Worm (Caenorhabditis elegans) whole organism, late embryonic: ENCODE data around the gene gcsh-1.
A peak's percentile ranks its signal among the peaks of the same experiment; 100 is the strongest.

Experiments
- C08G9.2 ChIP-seq: sonication (generic microtip); optimal IDR thresholded peaks from 2 replicates; lab custom pipeline; 2016; ENCODE audit warnings: mild to moderate bottlenecking, missing genetic modification characterization, moderate library complexity, missing compliant biosample characterization
- C38D4.7 ChIP-seq: fragments of 200-800 bp; sonication (Bioruptor generic); optimal IDR thresholded peaks from 2 replicates; lab custom pipeline; 2018; ENCODE audit warnings: mild to moderate bottlenecking, missing genetic modification characterization, moderate library complexity, missing compliant biosample characterization
- F13H6.1 ChIP-seq: sonication (generic microtip); optimal IDR thresholded peaks from 2 replicates; lab custom pipeline; 2016; ENCODE audit warnings: missing genetic modification characterization, missing compliant biosample characterization
- T23F11.4 ChIP-seq: fragments of 200-800 bp; sonication (Bioruptor generic); optimal IDR thresholded peaks from 2 replicates; lab custom pipeline; 2018; ENCODE audit warnings: mild to moderate bottlenecking, missing genetic modification characterization, missing compliant biosample characterization
- ahr-1 ChIP-seq: sonication (generic microtip); optimal IDR thresholded peaks from 2 replicates; lab custom pipeline; 2016; ENCODE audit warnings: missing genetic modification characterization, missing compliant biosample characterization
- ceh-14 ChIP-seq: sonication (generic microtip); optimal IDR thresholded peaks from 2 replicates; lab custom pipeline; 2016; ENCODE audit warnings: missing genotype, missing genetic modification characterization, missing compliant biosample characterization
- ceh-18 ChIP-seq: sonication (generic microtip); optimal IDR thresholded peaks from 2 replicates; lab custom pipeline; 2016; ENCODE audit warnings: missing genetic modification characterization, missing compliant biosample characterization
- ceh-2 ChIP-seq: sonication (generic microtip); optimal IDR thresholded peaks from 2 replicates; lab custom pipeline; 2016; ENCODE audit warnings: missing genotype, missing genetic modification characterization, missing compliant biosample characterization
- ceh-22 ChIP-seq: sonication (generic microtip); optimal IDR thresholded peaks from 2 replicates; lab custom pipeline; 2017; ENCODE audit warnings: missing biosample characterization, missing genetic modification characterization
- ceh-24 ChIP-seq: sonication (generic microtip); optimal IDR thresholded peaks from 2 replicates; lab custom pipeline; 2016; ENCODE audit warnings: mild to moderate bottlenecking, missing genetic modification characterization, missing compliant biosample characterization
- ceh-30 ChIP-seq: fragments of 150-350 bp; optimal IDR thresholded peaks from 2 replicates; lab custom pipeline; 2014; ENCODE audit warnings: missing biosample characterization, missing genetic modification characterization
- ceh-31 ChIP-seq: sonication (generic microtip); optimal IDR thresholded peaks from 2 replicates; lab custom pipeline; 2016; ENCODE audit warnings: missing genetic modification characterization, missing compliant biosample characterization
- ceh-45 ChIP-seq: fragments of 200-800 bp; sonication (Bioruptor generic); IDR thresholded peaks from 2 replicates; pipeline ENCODE4 v1.3.6; 2022; ENCODE audit warnings: missing genetic modification reagents, missing genetic modification characterization, missing compliant biosample characterization
- ceh-48 ChIP-seq: sonication (generic microtip); optimal IDR thresholded peaks from 2 replicates; lab custom pipeline; 2016; ENCODE audit warnings: missing genetic modification characterization, inconsistent platforms, missing compliant biosample characterization
- ceh-6 ChIP-seq: fragments of 200-800 bp; sonication (Bioruptor generic); optimal IDR thresholded peaks from 2 replicates; lab custom pipeline; 2018; ENCODE audit warnings: mild to moderate bottlenecking, missing genetic modification characterization, missing compliant biosample characterization
- dve-1 ChIP-seq: sonication (generic microtip); optimal IDR thresholded peaks from 2 replicates; lab custom pipeline; 2017; ENCODE audit warnings: antibody characterized with exemption, mild to moderate bottlenecking, missing genetic modification characterization, missing compliant biosample characterization
- elt-2 ChIP-seq: sonication (generic microtip); optimal IDR thresholded peaks from 2 replicates; lab custom pipeline; 2016; ENCODE audit warnings: missing genetic modification reagents, missing genetic modification characterization, missing compliant biosample characterization
- elt-4 ChIP-seq: sonication (generic microtip); optimal IDR thresholded peaks from 2 replicates; lab custom pipeline; 2016; ENCODE audit warnings: missing genetic modification characterization, missing compliant biosample characterization
- fkh-6 ChIP-seq: sonication (generic microtip); optimal IDR thresholded peaks from 2 replicates; lab custom pipeline; 2016; ENCODE audit warnings: missing genetic modification characterization, missing compliant biosample characterization
- hlh-13 ChIP-seq: fragments of 200-800 bp; sonication (Bioruptor generic); optimal IDR thresholded peaks from 2 replicates; lab custom pipeline; 2018; ENCODE audit warnings: mild to moderate bottlenecking, missing genetic modification characterization, missing compliant biosample characterization
- madf-2 ChIP-seq: sonication (generic microtip); optimal IDR thresholded peaks from 2 replicates; lab custom pipeline; 2017; ENCODE audit warnings: missing genetic modification characterization, missing compliant biosample characterization
- mec-3 ChIP-seq: sonication (generic microtip); optimal IDR thresholded peaks from 2 replicates; lab custom pipeline; 2016; ENCODE audit warnings: borderline replicate concordance, missing genetic modification characterization, missing compliant biosample characterization
- nfya-1 ChIP-seq: sonication (generic microtip); optimal IDR thresholded peaks from 2 replicates; lab custom pipeline; 2017; ENCODE audit warnings: missing genetic modification characterization, mild to moderate bottlenecking, missing compliant biosample characterization, antibody characterized with exemption, moderate library complexity
- nhr-11 ChIP-seq: fragments of 150-350 bp; optimal IDR thresholded peaks from 2 replicates; lab custom pipeline; 2014; ENCODE audit warnings: missing biosample characterization, missing genetic modification characterization
- npax-4 ChIP-seq: sonication (generic microtip); optimal IDR thresholded peaks from 2 replicates; lab custom pipeline; 2016; ENCODE audit warnings: missing genetic modification characterization, missing compliant biosample characterization
- pag-3 ChIP-seq: sonication (generic microtip); optimal IDR thresholded peaks from 2 replicates; lab custom pipeline; 2016; ENCODE audit warnings: missing compliant biosample characterization, missing genetic modification characterization, borderline replicate concordance
- pax-1 ChIP-seq: fragments of 150-350 bp; optimal IDR thresholded peaks from 2 replicates; lab custom pipeline; 2014; ENCODE audit warnings: missing biosample characterization, missing genetic modification characterization
- pha-2 ChIP-seq: sonication (generic microtip); optimal IDR thresholded peaks from 2 replicates; lab custom pipeline; 2017; ENCODE audit warnings: mild to moderate bottlenecking, missing genetic modification characterization, missing compliant biosample characterization
- pha-4 ChIP-seq: fragments of 150-350 bp; optimal IDR thresholded peaks from 2 replicates; lab custom pipeline; 2018; ENCODE audit warnings: missing biosample characterization, missing genetic modification reagents, missing genetic modification characterization
- pqm-1 ChIP-seq: sonication (generic microtip); optimal IDR thresholded peaks from 2 replicates; lab custom pipeline; 2016; ENCODE audit warnings: missing genetic modification characterization, missing compliant biosample characterization
- pros-1 ChIP-seq: fragments of 150-350 bp; optimal IDR thresholded peaks from 2 replicates; lab custom pipeline; 2014; ENCODE audit warnings: missing biosample characterization, missing genetic modification reagents, missing genetic modification characterization
- ref-2 ChIP-seq: sonication (generic microtip); optimal IDR thresholded peaks from 2 replicates; lab custom pipeline; 2016; ENCODE audit warnings: missing genetic modification characterization, missing compliant biosample characterization
- sdc-2 ChIP-seq: sonication (generic microtip); optimal IDR thresholded peaks from 2 replicates; lab custom pipeline; 2016; ENCODE audit warnings: missing genotype, missing genetic modification characterization, missing compliant biosample characterization
- sox-2 ChIP-seq: fragments of 200-800 bp; sonication (Bioruptor generic); IDR thresholded peaks from 2 replicates; pipeline ENCODE4 v1.3.6; 2022; ENCODE audit warnings: missing genetic modification reagents, missing genetic modification characterization, missing compliant biosample characterization
- syd-9 ChIP-seq: sonication (generic microtip); optimal IDR thresholded peaks from 2 replicates; lab custom pipeline; 2016; ENCODE audit warnings: mild to moderate bottlenecking, missing genetic modification characterization, moderate library complexity, missing compliant biosample characterization
- tbx-2 ChIP-seq: sonication (generic microtip); optimal IDR thresholded peaks from 2 replicates; lab custom pipeline; 2016; ENCODE audit warnings: missing genetic modification characterization, missing compliant biosample characterization
- ttx-3 ChIP-seq: sonication (generic microtip); optimal IDR thresholded peaks from 2 replicates; lab custom pipeline; 2016; ENCODE audit warnings: missing genetic modification reagents, missing genetic modification characterization, missing compliant biosample characterization
- unc-3 ChIP-seq, 2 experiments: fragments of 200-800 bp in 1 of 2; sonication (Bioruptor generic) in 1 of 2; sonication (generic microtip) in 1 of 2; conservative IDR thresholded peaks in 1 of 2; optimal IDR thresholded peaks in 1 of 2; 2 replicates each; pipeline versions ENCODE4 v1.3.6 to Lab custom; 2016 to 2022; ENCODE audit warnings: missing compliant biosample characterization in 2 of 2, missing genetic modification characterization in 2 of 2, missing genetic modification reagents in 1 of 2
- unc-42 ChIP-seq: sonication (generic microtip); optimal IDR thresholded peaks from 2 replicates; lab custom pipeline; 2016; ENCODE audit warnings: missing genotype, missing genetic modification characterization, missing compliant biosample characterization
- unc-55 ChIP-seq: sonication (generic microtip); optimal IDR thresholded peaks from 2 replicates; lab custom pipeline; 2017; ENCODE audit warnings: missing biosample characterization, missing genetic modification reagents, missing genetic modification characterization
- unc-86 ChIP-seq: sonication (generic microtip); optimal IDR thresholded peaks from 2 replicates; lab custom pipeline; 2016; ENCODE audit warnings: missing genetic modification characterization, missing compliant biosample characterization
- ztf-16 ChIP-seq: sonication (generic microtip); optimal IDR thresholded peaks from 2 replicates; lab custom pipeline; 2017; ENCODE audit warnings: missing genetic modification characterization, missing compliant biosample characterization

gcsh-1 gene

DNA sequence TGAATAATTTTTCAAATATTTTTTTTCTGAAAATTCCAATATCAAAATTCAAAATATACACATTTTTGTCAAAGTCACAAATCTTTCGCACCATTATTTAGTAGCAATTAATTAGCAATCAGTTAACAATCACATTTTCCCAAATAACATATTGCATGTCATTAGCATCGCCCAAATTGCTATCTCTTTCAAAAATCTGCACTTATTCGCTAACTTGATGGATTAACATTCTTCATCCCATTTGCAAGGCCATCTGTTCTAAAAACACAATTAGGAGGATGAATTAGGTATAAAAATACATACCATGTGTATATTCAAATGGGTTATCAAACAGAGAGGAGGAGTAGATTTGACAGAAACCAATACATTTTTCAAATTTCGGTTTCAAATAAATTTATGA, 27.5 kb downstream of the gcsh-1 start:
- no peak for TF ChIP-seq ceh-48
- peak; percentile 49 for TF ChIP-seq unc-42 (tag; lab: Kevin White, UChicago)
- TF ChIP-seq ref-2, result no peak
- TF ChIP-seq pag-3 (tag; lab: Kevin White, UChicago), result no peak

DNA sequence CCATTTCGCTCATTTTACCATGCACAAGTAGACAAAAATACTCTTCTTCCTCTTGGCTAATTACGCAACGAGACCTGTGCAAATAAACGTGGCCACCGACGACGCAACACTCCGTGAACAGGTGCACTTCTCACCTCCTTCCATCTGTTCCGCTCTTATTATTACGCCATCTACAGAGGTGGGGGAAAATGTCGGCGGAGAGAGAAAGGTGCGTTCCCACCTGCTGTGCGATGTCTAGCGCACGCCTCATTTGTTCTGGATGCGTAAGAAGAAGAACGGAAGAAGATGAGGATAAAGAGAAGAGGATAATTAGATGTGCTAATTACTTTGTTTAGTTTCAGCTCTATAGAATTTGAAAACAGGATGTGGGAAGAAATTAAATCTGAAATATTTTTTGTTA, 28.4 kb downstream of the gcsh-1 start:
- TF ChIP-seq ceh-30 (tag; lab: Kevin White, UChicago) (no peak), nfya-1 (tag; lab: Kevin White, UChicago) (peak; percentile 28), ztf-16 (tag; lab: Kevin White, UChicago) (peak; percentile 11), ref-2 (peak; percentile 84), elt-2 (tag; lab: Kevin White, UChicago) (peak; percentile 7), ceh-31 (tag; lab: Kevin White, UChicago) (peak; percentile 76), ceh-22 (tag; lab: Kevin White, UChicago) (no peak), sdc-2 (peak; percentile 61), unc-3 (GFP tag; conservative IDR thresholded peaks at IDR 0.05; lab: Robert Waterston, UW) (no peak), unc-3 (tag; optimal IDR thresholded peaks at IDR 0.05; lab: Kevin White, UChicago) (no peak), tbx-2 (tag; lab: Kevin White, UChicago) (peak; percentile 94), sox-2 (0 out of 2 replicates have a peak, but pooled peaks have one; percentile 7)

- TF ChIP-seq syd-9 (tag; lab: Kevin White, UChicago) (no peak), elt-2 (tag; lab: Kevin White, UChicago) (no peak), pha-2 (no peak), ceh-31 (tag; lab: Kevin White, UChicago) (no peak), ceh-24 (tag; lab: Kevin White, UChicago) (no peak), ref-2 (no peak), sdc-2 (no peak), ceh-6 (GFP tag; lab: Kevin White, UChicago) (no peak), npax-4 (tag; lab: Kevin White, UChicago) (no peak), pros-1 (no peak), hlh-13 (no peak), C38D4.7 (GFP tag; lab: Kevin White, UChicago) (no peak), elt-4 (tag; lab: Kevin White, UChicago) (no peak), ceh-2 (no peak), ceh-45 (GFP tag; lab: Robert Waterston, UW) (no peak)
Observed at ce11 chrX:14484827-14485226, 30.0 kb downstream of the gcsh-1 start, which contains the start of gene M163.8. Gene M163.8, plus strand, starts transcription at chrX:14485127.

DNA sequence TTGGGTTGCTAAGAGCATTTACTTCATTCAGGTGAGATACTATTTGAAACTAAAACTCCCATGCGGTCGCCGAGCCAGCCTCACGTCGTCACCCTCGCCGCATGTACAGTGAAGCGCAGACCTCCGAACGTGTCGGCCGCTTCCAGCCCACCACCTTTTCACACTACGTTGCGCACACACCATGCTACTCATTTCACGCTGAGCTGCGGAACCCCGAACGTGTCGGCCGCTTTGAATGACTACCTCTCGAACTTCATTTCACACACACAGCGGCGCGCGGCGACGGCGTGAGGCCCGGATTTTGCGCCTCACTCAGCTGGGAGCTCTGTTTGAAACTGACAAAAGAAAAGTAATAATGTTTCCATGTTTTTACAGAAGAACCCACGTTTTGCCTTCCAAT, 33.2 kb downstream of the gcsh-1 start:
- TF ChIP-seq sdc-2 (no peak), ceh-6 (GFP tag; lab: Kevin White, UChicago) (no peak), nfya-1 (tag; lab: Kevin White, UChicago) (no peak), unc-55 (GFP tag; lab: Kevin White, UChicago) (no peak), ttx-3 (no peak), T23F11.4 (GFP tag; lab: Kevin White, UChicago) (no peak), unc-3 (GFP tag; conservative IDR thresholded peaks at IDR 0.05; lab: Robert Waterston, UW) (no peak), unc-3 (tag; optimal IDR thresholded peaks at IDR 0.05; lab: Kevin White, UChicago) (no peak), unc-42 (tag; lab: Kevin White, UChicago) (no peak), C08G9.2 (tag; lab: Kevin White, UChicago) (no peak)

DNA sequence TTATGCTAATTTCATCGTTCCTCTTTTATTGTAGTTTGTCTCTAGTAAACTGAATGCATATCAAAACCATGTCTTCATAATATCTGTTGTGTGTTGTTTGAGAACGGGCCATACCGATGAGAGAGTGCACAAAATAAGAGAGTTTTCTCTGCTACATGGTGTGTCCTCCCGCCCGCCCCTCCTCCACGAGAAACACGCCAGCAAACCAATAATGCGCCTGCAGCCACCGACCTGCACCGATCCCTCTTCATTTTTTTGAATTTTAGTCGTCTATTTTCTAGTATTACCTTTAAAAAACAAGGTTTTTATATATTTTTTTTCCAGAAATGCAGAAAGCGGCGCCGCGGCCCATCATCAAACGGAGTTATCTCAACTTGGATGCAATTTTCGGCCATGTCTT, 34.6 kb downstream of the gcsh-1 start, which contains the start of gene gfi-3:
gfi-3 (plus strand) TSS at position 325 of the 400 bp plus-strand sequence.
- no peak for TF ChIP-seq pha-4 (tag; lab: Kevin White, UChicago)
- no peak for TF ChIP-seq ceh-30 (tag; lab: Kevin White, UChicago)
- peak; percentile 35 for TF ChIP-seq C38D4.7 (GFP tag; lab: Kevin White, UChicago)
- peak; percentile 18 for TF ChIP-seq ceh-48
- TF ChIP-seq C08G9.2 (tag; lab: Kevin White, UChicago), result no peak
- no peak for TF ChIP-seq pax-1 (tag; lab: Kevin White, UChicago)
- TF ChIP-seq madf-2 (tag; lab: Kevin White, UChicago), result peak; percentile 48
- TF ChIP-seq ceh-31 (tag; lab: Kevin White, UChicago), result peak; percentile 46
- no peak for TF ChIP-seq fkh-6 (tag; lab: Kevin White, UChicago)
- peak; percentile 20; the same call in 1 of the 2 replicates for TF ChIP-seq unc-3 (GFP tag; conservative IDR thresholded peaks at IDR 0.05; lab: Robert Waterston, UW)
- no peak for TF ChIP-seq unc-3 (tag; optimal IDR thresholded peaks at IDR 0.05; lab: Kevin White, UChicago)
- no peak for TF ChIP-seq pros-1
- TF ChIP-seq ceh-24 (tag; lab: Kevin White, UChicago), result no peak
- TF ChIP-seq pqm-1 (tag; lab: Kevin White, UChicago), result no peak
- TF ChIP-seq ahr-1 (tag; lab: Kevin White, UChicago), result no peak
- no peak for TF ChIP-seq mec-3 (tag; lab: Kevin White, UChicago)
- TF ChIP-seq nhr-11, result no peak
- peak; percentile 40 for TF ChIP-seq unc-86
- no peak for TF ChIP-seq elt-4 (tag; lab: Kevin White, UChicago)
- no peak for TF ChIP-seq ztf-16 (tag; lab: Kevin White, UChicago)
- TF ChIP-seq ceh-14 (tag; lab: Kevin White, UChicago), result peak; percentile 11
- peak; percentile 17 for TF ChIP-seq pha-2
- no peak for TF ChIP-seq T23F11.4 (GFP tag; lab: Kevin White, UChicago)
- no peak for TF ChIP-seq dve-1
- peak; percentile 61 for TF ChIP-seq ceh-18 (tag; lab: Kevin White, UChicago)
- TF ChIP-seq F13H6.1 (tag; lab: Kevin White, UChicago), result peak; percentile 8
